Fruit fly (Drosophila melanogaster) S2 (cell line): ENCODE measurements around the gene CG12783.

Source experiments
- CG8478 ChIP-seq: fragments of >200 bp; optimal IDR thresholded peaks from 2 replicates; lab custom pipeline; 2018
- CTCF ChIP-seq, 2 experiments: fragments of >200 bp; optimal IDR thresholded peaks; 2 replicates each; lab custom pipeline; 2018

DNA sequence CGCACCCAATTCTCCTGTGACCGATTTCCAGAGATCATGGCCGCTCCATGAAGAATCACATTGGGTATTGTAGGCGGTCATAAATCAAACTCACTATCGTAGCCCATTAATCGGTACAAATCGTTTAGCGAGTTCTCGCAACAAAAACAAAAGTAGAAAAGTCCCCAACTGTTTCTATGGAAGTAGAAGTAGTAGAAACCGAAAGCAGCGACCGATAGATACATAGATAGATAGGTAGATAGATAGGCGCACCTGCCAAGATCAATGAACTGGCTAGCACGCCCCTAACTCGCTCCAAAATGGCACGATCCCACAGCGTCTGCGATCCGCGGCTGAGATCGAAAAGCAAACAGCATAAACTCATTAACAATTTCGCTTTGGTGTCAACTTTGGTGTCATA, 12.5 kb downstream of the CG12783 start:
- no peak for TF ChIP-seq CG8478 (lab: Kevin White, UChicago)
- no peak for TF ChIP-seq CTCF (optimal IDR thresholded peaks at IDR 0.05; lab: Kevin White, UChicago)
